Worm (Caenorhabditis elegans) whole organism, L4 larva: ENCODE data around the gene mcd-1.

Experiments
- D1046.2 ChIP-seq: fragments of 200-800 bp; sonication (Bioruptor generic); IDR thresholded peaks from 2 replicates; pipeline ENCODE4 v1.3.6; 2022; ENCODE audit warnings: missing genetic modification characterization, missing compliant biosample characterization
- T20F7.1 ChIP-seq: fragments of 200-800 bp; sonication (Bioruptor generic); optimal IDR thresholded peaks from 2 replicates; lab custom pipeline; 2018; ENCODE audit warnings: mild to moderate bottlenecking, missing genetic modification characterization, missing compliant biosample characterization
- ama-1 ChIP-seq: fragments of 150-350 bp; optimal IDR thresholded peaks from 2 replicates; lab custom pipeline; 2014; ENCODE audit warnings: inconsistent platforms, mixed read lengths
- ceh-62 ChIP-seq: sonication (generic microtip); optimal IDR thresholded peaks from 2 replicates; lab custom pipeline; 2017; ENCODE audit warnings: missing biosample characterization, missing genetic modification characterization
- cey-2 ChIP-seq: sonication (generic microtip); optimal IDR thresholded peaks from 3 replicates; lab custom pipeline; 2017; ENCODE audit warnings: missing genetic modification characterization, mild to moderate bottlenecking, missing compliant biosample characterization, antibody characterized with exemption, borderline replicate concordance; ENCODE audit not compliant: insufficient read depth
- daf-12 ChIP-seq: fragments of 150-350 bp; optimal IDR thresholded peaks from 2 replicates; lab custom pipeline; 2014; ENCODE audit warnings: missing biosample characterization, missing genetic modification reagents, missing genetic modification characterization
- daf-16 ChIP-seq, 3 experiments: sonication (generic microtip); optimal IDR thresholded peaks; 2 replicates each; lab custom pipeline; 2016 to 2017; ENCODE audit warnings: missing genetic modification characterization in 3 of 3, missing genetic modification reagents in 3 of 3, mild to moderate bottlenecking in 2 of 3, missing compliant biosample characterization in 2 of 3, missing biosample characterization in 1 of 3, moderate library complexity in 1 of 3
- daf-19 ChIP-seq: fragments of 200-800 bp; sonication (Bioruptor generic); conservative IDR thresholded peaks from 2 replicates; pipeline ENCODE4 v1.3.6; 2022; ENCODE audit warnings: missing genetic modification characterization, missing compliant biosample characterization
- daf-8 ChIP-seq: fragments of 200-800 bp; sonication (Bioruptor generic); IDR thresholded peaks from 2 replicates; pipeline ENCODE4 v1.3.6; 2022; ENCODE audit warnings: missing genetic modification characterization, missing compliant biosample characterization
- dmd-6 ChIP-seq: fragments of 200-800 bp; sonication (Bioruptor generic); IDR thresholded peaks from 2 replicates; pipeline ENCODE4 v1.3.6; 2022; ENCODE audit warnings: missing genetic modification reagents, missing genetic modification characterization, missing compliant biosample characterization
- dpl-1 ChIP-seq: fragments of 150-350 bp; optimal IDR thresholded peaks from 2 replicates; lab custom pipeline; 2014; ENCODE audit warnings: missing biosample characterization, missing genetic modification reagents, missing genetic modification characterization
- duxl-1 ChIP-seq: sonication (generic microtip); optimal IDR thresholded peaks from 2 replicates; lab custom pipeline; 2016; ENCODE audit warnings: mild to moderate bottlenecking, missing genetic modification characterization, moderate library complexity, missing compliant biosample characterization; ENCODE audit not compliant: poor library complexity
- dve-1 ChIP-seq: sonication (generic microtip); optimal IDR thresholded peaks from 2 replicates; lab custom pipeline; 2017; ENCODE audit warnings: antibody characterized with exemption, mild to moderate bottlenecking, missing genetic modification characterization, missing compliant biosample characterization; ENCODE audit not compliant: insufficient read depth
- egl-27 ChIP-seq: sonication (generic microtip); optimal IDR thresholded peaks from 3 replicates; lab custom pipeline; 2017; ENCODE audit warnings: missing biosample characterization, missing genetic modification reagents, missing genetic modification characterization
- egl-43 ChIP-seq: fragments of 200-800 bp; sonication (Bioruptor generic); IDR thresholded peaks from 2 replicates; pipeline ENCODE4 v1.3.6; 2022; ENCODE audit warnings: missing genetic modification reagents, missing genetic modification characterization, missing compliant biosample characterization
- fkh-10 ChIP-seq: fragments of 150-350 bp; optimal IDR thresholded peaks from 2 replicates; lab custom pipeline; 2014; ENCODE audit warnings: missing biosample characterization, missing genetic modification reagents, missing genetic modification characterization
- fos-1 ChIP-seq: fragments of 150-350 bp; optimal IDR thresholded peaks from 2 replicates; lab custom pipeline; 2014; ENCODE audit warnings: missing biosample characterization, missing genetic modification characterization
- hif-1 ChIP-seq, 2 experiments: sonication (generic microtip); optimal IDR thresholded peaks; 2 replicates each; lab custom pipeline; 2016 to 2017; ENCODE audit warnings: missing compliant biosample characterization in 2 of 2, missing genetic modification characterization in 2 of 2, missing genetic modification reagents in 2 of 2, missing genotype in 2 of 2, mild to moderate bottlenecking in 1 of 2
- hlh-11 ChIP-seq: fragments of 200-800 bp; sonication (Bioruptor generic); optimal IDR thresholded peaks from 2 replicates; lab custom pipeline; 2018; ENCODE audit warnings: mild to moderate bottlenecking, missing genetic modification characterization, missing compliant biosample characterization
- hlh-30 ChIP-seq: sonication (generic microtip); optimal IDR thresholded peaks from 2 replicates; lab custom pipeline; 2017; ENCODE audit warnings: antibody characterized with exemption, mild to moderate bottlenecking, missing genetic modification characterization, missing compliant biosample characterization; ENCODE audit not compliant: insufficient read depth
- lin-1 ChIP-seq: fragments of 200-800 bp; sonication (Bioruptor generic); IDR thresholded peaks from 2 replicates; pipeline ENCODE4 v1.3.6; 2022; ENCODE audit warnings: missing genetic modification reagents, missing genetic modification characterization, missing compliant biosample characterization
- lin-29 ChIP-seq: fragments of 200-800 bp; sonication (Bioruptor generic); IDR thresholded peaks from 2 replicates; pipeline ENCODE4 v1.3.6; 2022; ENCODE audit warnings: missing genetic modification reagents, missing genetic modification characterization, missing compliant biosample characterization
- madf-5 ChIP-seq, 2 experiments: fragments of 200-800 bp; sonication (Bioruptor generic); IDR thresholded peaks; 2 replicates each; pipeline ENCODE4 v1.3.6; 2022; ENCODE audit warnings: missing compliant biosample characterization in 2 of 2, missing genetic modification characterization in 2 of 2
- madf-9 ChIP-seq: fragments of 200-800 bp; sonication (Bioruptor generic); conservative IDR thresholded peaks from 2 replicates; pipeline ENCODE4 v1.3.6; 2022; ENCODE audit warnings: missing genetic modification reagents, missing genetic modification characterization, missing compliant biosample characterization
- mdl-1 ChIP-seq, 2 experiments: fragments of 150-350 bp in 1 of 2; sonication (generic microtip) in 1 of 2; optimal IDR thresholded peaks; 2 replicates each; lab custom pipeline; 2014 to 2017; ENCODE audit warnings: missing biosample characterization in 2 of 2, missing genetic modification characterization in 2 of 2
- mxl-2 ChIP-seq: fragments of 200-800 bp; sonication (Bioruptor generic); conservative IDR thresholded peaks from 2 replicates; pipeline ENCODE4 v1.3.6; 2022; ENCODE audit warnings: missing genetic modification reagents, missing genetic modification characterization, missing compliant biosample characterization
- nhr-102 ChIP-seq: sonication (generic microtip); optimal IDR thresholded peaks from 2 replicates; lab custom pipeline; 2016; ENCODE audit warnings: mild to moderate bottlenecking, missing genetic modification characterization, moderate library complexity, missing compliant biosample characterization
- nhr-11 ChIP-seq: fragments of 150-350 bp; optimal IDR thresholded peaks from 2 replicates; lab custom pipeline; 2014; ENCODE audit warnings: missing biosample characterization, missing genetic modification characterization
- nhr-111 ChIP-seq: fragments of 200-800 bp; sonication (Bioruptor generic); optimal IDR thresholded peaks from 2 replicates; lab custom pipeline; 2018; ENCODE audit warnings: mild to moderate bottlenecking, missing genetic modification characterization, missing compliant biosample characterization
- nhr-237 ChIP-seq: sonication (generic microtip); optimal IDR thresholded peaks from 2 replicates; lab custom pipeline; 2017; ENCODE audit warnings: missing biosample characterization, missing genetic modification characterization
- nhr-28 ChIP-seq: fragments of 150-350 bp; optimal IDR thresholded peaks from 2 replicates; lab custom pipeline; 2014; ENCODE audit warnings: missing biosample characterization, missing genetic modification characterization
- nhr-41 ChIP-seq: fragments of 200-800 bp; sonication (Bioruptor generic); IDR thresholded peaks from 2 replicates; pipeline ENCODE4 v1.3.6; 2022; ENCODE audit warnings: missing genetic modification reagents, missing genetic modification characterization, missing compliant biosample characterization
- nhr-42 ChIP-seq: fragments of 200-800 bp; sonication (Bioruptor generic); IDR thresholded peaks from 2 replicates; pipeline ENCODE4 v1.3.6; 2022; ENCODE audit warnings: missing genetic modification characterization, missing compliant biosample characterization
- nhr-48 ChIP-seq: sonication (generic microtip); optimal IDR thresholded peaks from 2 replicates; lab custom pipeline; 2016; ENCODE audit warnings: mild to moderate bottlenecking, missing genetic modification characterization, missing compliant biosample characterization
- nhr-77 ChIP-seq: fragments of 150-350 bp; optimal IDR thresholded peaks from 2 replicates; lab custom pipeline; 2014; ENCODE audit warnings: missing biosample characterization, missing genetic modification characterization
- pqm-1 ChIP-seq: sonication (generic microtip); optimal IDR thresholded peaks from 2 replicates; lab custom pipeline; 2017; ENCODE audit warnings: missing biosample characterization, missing genetic modification characterization
- rbr-2 ChIP-seq: sonication (generic microtip); optimal IDR thresholded peaks from 2 replicates; lab custom pipeline; 2016; ENCODE audit warnings: missing genotype, missing genetic modification characterization, missing compliant biosample characterization
- saeg-2 ChIP-seq: fragments of 200-800 bp; sonication (Bioruptor generic); IDR thresholded peaks from 2 replicates; pipeline ENCODE4 v1.3.6; 2022; ENCODE audit warnings: missing genetic modification reagents, missing genetic modification characterization, missing compliant biosample characterization
- set-16 ChIP-seq: fragments of 200-800 bp; sonication (Bioruptor generic); IDR thresholded peaks from 2 replicates; pipeline ENCODE4 v1.3.6; 2022; ENCODE audit warnings: missing genetic modification reagents, missing genetic modification characterization, missing compliant biosample characterization
- skn-1 ChIP-seq: fragments of 150-350 bp; optimal IDR thresholded peaks from 2 replicates; lab custom pipeline; 2014; ENCODE audit warnings: missing biosample characterization, missing genetic modification characterization
- snpc-1.2 ChIP-seq: fragments of 200-800 bp; sonication (Bioruptor generic); IDR thresholded peaks from 2 replicates; pipeline ENCODE4 v1.3.6; 2022; ENCODE audit warnings: missing genetic modification reagents, missing genetic modification characterization, missing compliant biosample characterization
- spr-1 ChIP-seq: sonication (generic microtip); optimal IDR thresholded peaks from 2 replicates; lab custom pipeline; 2016; ENCODE audit warnings: mild to moderate bottlenecking, missing genetic modification characterization, missing compliant biosample characterization
- spr-3 ChIP-seq: fragments of 200-800 bp; sonication (Bioruptor generic); optimal IDR thresholded peaks from 2 replicates; lab custom pipeline; 2018; ENCODE audit warnings: mild to moderate bottlenecking, missing genetic modification characterization, missing compliant biosample characterization
- tra-1 ChIP-seq: fragments of 200-800 bp; sonication (Bioruptor generic); IDR thresholded peaks from 2 replicates; pipeline ENCODE4 v1.3.6; 2022; ENCODE audit warnings: missing genetic modification reagents, missing genetic modification characterization, missing compliant biosample characterization
- unc-130 ChIP-seq: sonication (generic microtip); optimal IDR thresholded peaks from 2 replicates; lab custom pipeline; 2016; ENCODE audit warnings: missing genetic modification reagents, missing genetic modification characterization, missing compliant biosample characterization
- unc-39 ChIP-seq: sonication (generic microtip); optimal IDR thresholded peaks from 2 replicates; lab custom pipeline; 2017; ENCODE audit warnings: missing biosample characterization, missing genetic modification characterization
- unc-62 ChIP-seq, 3 experiments: fragments of 150-350 bp in 1 of 3; sonication (generic microtip); optimal IDR thresholded peaks in 2 of 3; peaks in 1 of 3; 1 replicate in 1 of 3; 2 replicates in 2 of 3; lab custom pipeline; 2014 to 2017; ENCODE audit warnings: missing biosample characterization in 3 of 3, missing genetic modification characterization in 3 of 3, missing genetic modification reagents in 3 of 3, missing genotype in 1 of 3
- zag-1 ChIP-seq: fragments of 150-350 bp; optimal IDR thresholded peaks from 2 replicates; lab custom pipeline; 2014; ENCODE audit warnings: missing biosample characterization, missing genetic modification characterization
- zip-2 ChIP-seq: fragments of 150-350 bp; optimal IDR thresholded peaks from 2 replicates; lab custom pipeline; 2014; ENCODE audit warnings: missing biosample characterization, missing genetic modification characterization

Gene mcd-1

ce11 chrII:13860900-13861299 is 27.4 kb upstream of the mcd-1 start (continued):
- TF ChIP-seq unc-130 (GFP tag; lab: Kevin White, UChicago): no peak
- TF ChIP-seq hlh-30 (tag; lab: Kevin White, UChicago): peak; percentile 61
- TF ChIP-seq mdl-1 (tag; optimal IDR thresholded peaks at IDR 0.05; lab: Kevin White, UChicago): no peak
- no peak for TF ChIP-seq madf-5 (GFP tag; IDR thresholded peaks at IDR 0.05; lab: Robert Waterston, UW)
- TF ChIP-seq nhr-41 (GFP tag; lab: Robert Waterston, UW): no peak
- TF ChIP-seq nhr-28 (tag; lab: Kevin White, UChicago): peak; percentile 83
- peak; percentile 68 for TF ChIP-seq nhr-77
- peak; percentile 73 for TF ChIP-seq dmd-6 (GFP tag; lab: Robert Waterston, UW)
- no peak for TF ChIP-seq daf-12 (tag; lab: Kevin White, UChicago)
- peak; percentile 61 for TF ChIP-seq hlh-11 (tag; lab: Kevin White, UChicago)
- no peak for TF ChIP-seq ceh-62 (tag; lab: Kevin White, UChicago)
- no peak for TF ChIP-seq zip-2 (tag; lab: Kevin White, UChicago)
- TF ChIP-seq cey-2: no peak
- TF ChIP-seq lin-1: no peak
- TF ChIP-seq dpl-1 (GFP tag; lab: Kevin White, UChicago): no peak
- no peak for TF ChIP-seq unc-39 (tag; lab: Kevin White, UChicago)
- TF ChIP-seq nhr-111 (GFP tag; lab: Kevin White, UChicago): no peak
- no peak for TF ChIP-seq lin-29
- TF ChIP-seq fos-1 (tag; lab: Kevin White, UChicago): no peak
- no peak for TF ChIP-seq daf-16 (GFP tag; optimal IDR thresholded peaks at IDR 0.05; lab: Kevin White, UChicago)
- peak; percentile 5 for TF ChIP-seq daf-16 (tag; optimal IDR thresholded peaks at IDR 0.05; lab: Kevin White, UChicago)
- no peak for TF ChIP-seq egl-43 (GFP tag; lab: Robert Waterston, UW)
- TF ChIP-seq dve-1 (tag; lab: Kevin White, UChicago): peak; percentile 42
- TF ChIP-seq nhr-48 (tag; lab: Kevin White, UChicago): no peak
- TF ChIP-seq spr-3: no peak
- TF ChIP-seq egl-27 (tag; lab: Kevin White, UChicago): no peak
- no peak for TF ChIP-seq tra-1 (GFP tag; lab: Robert Waterston, UW)
- no peak for TF ChIP-seq madf-9 (GFP tag; lab: Robert Waterston, UW)
- no peak for TF ChIP-seq spr-1
- TF ChIP-seq daf-8 (GFP tag; lab: Robert Waterston, UW): no peak
- peak; percentile 92 for TF ChIP-seq pqm-1 (tag; lab: Kevin White, UChicago)
- TF ChIP-seq, all 104 proteins: peak for 9

ce11 chrII:13862453-13862852 is 25.9 kb upstream of the mcd-1 start:
- TF ChIP-seq D1046.2 (GFP tag; lab: Robert Waterston, UW) (no peak), unc-62 (GFP tag; optimal IDR thresholded peaks at IDR 0.05 in 1 of 2; lab: Kevin White, UChicago) (no peak), unc-62 (tag; optimal IDR thresholded peaks at IDR 0.05; lab: Kevin White, UChicago) (no peak), saeg-2 (no peak), egl-43 (GFP tag; lab: Robert Waterston, UW) (no peak), snpc-1.2 (no peak), cey-2 (no peak), ama-1 (lab: Kevin White, UChicago) (no peak), dpl-1 (GFP tag; lab: Kevin White, UChicago) (no peak), hif-1 (tag; optimal IDR thresholded peaks at IDR 0.05; lab: Kevin White, UChicago) (no peak), nhr-77 (peak; percentile 6), fkh-10 (no peak), nhr-237 (tag; lab: Kevin White, UChicago) (no peak), nhr-11 (tag; lab: Kevin White, UChicago) (no peak), zag-1 (tag; lab: Kevin White, UChicago) (no peak), pqm-1 (tag; lab: Kevin White, UChicago) (peak; percentile 71), nhr-42 (GFP tag; lab: Robert Waterston, UW) (no peak), T20F7.1 (GFP tag; lab: Kevin White, UChicago) (no peak), dmd-6 (GFP tag; lab: Robert Waterston, UW) (peak; percentile 65), lin-29 (no peak), duxl-1 (no peak), nhr-41 (GFP tag; lab: Robert Waterston, UW) (no peak), skn-1 (no peak), mxl-2 (GFP tag; lab: Robert Waterston, UW) (no peak), tra-1 (GFP tag; lab: Robert Waterston, UW) (no peak), daf-19 (no peak), rbr-2 (tag; lab: Kevin White, UChicago) (no peak), set-16 (GFP tag; lab: Robert Waterston, UW) (no peak), nhr-102 (tag; lab: Kevin White, UChicago) (no peak), zip-2 (tag; lab: Kevin White, UChicago) (no peak)
